Worm (Caenorhabditis elegans) whole organism, L1 larva: Measurements from ENCODE around the gene F59B8.1.

Experiments used
- C16A3.4 ChIP-seq: fragments of 150-350 bp; optimal IDR thresholded peaks from 2 replicates; lab custom pipeline; 2014; ENCODE audit warnings: missing biosample characterization, missing genetic modification characterization
- F16B12.6 ChIP-seq: fragments of 150-350 bp; optimal IDR thresholded peaks from 2 replicates; lab custom pipeline; 2014; ENCODE audit warnings: missing biosample characterization, missing genetic modification characterization
- Y116A8C.19 ChIP-seq: sonication (generic microtip); optimal IDR thresholded peaks from 2 replicates; lab custom pipeline; 2016; ENCODE audit warnings: missing compliant biosample characterization, missing genetic modification characterization, borderline replicate concordance
- aha-1 ChIP-seq: fragments of 150-350 bp; optimal IDR thresholded peaks from 2 replicates; lab custom pipeline; 2014; ENCODE audit warnings: missing biosample characterization, missing genetic modification characterization
- ceh-82 ChIP-seq, 3 experiments: fragments of 150-350 bp in 1 of 3; sonication (generic microtip) in 2 of 3; optimal IDR thresholded peaks; 2 replicates each; lab custom pipeline; 2014 to 2017; ENCODE audit warnings: missing biosample characterization in 3 of 3, missing genetic modification characterization in 3 of 3
- ceh-88 ChIP-seq: fragments of 200-800 bp; sonication (Bioruptor generic); IDR thresholded peaks from 2 replicates; pipeline ENCODE4 v1.3.6; 2022; ENCODE audit warnings: missing genetic modification characterization, missing compliant biosample characterization
- ces-1 ChIP-seq: fragments of 150-350 bp; optimal IDR thresholded peaks from 2 replicates; lab custom pipeline; 2014; ENCODE audit warnings: missing biosample characterization, missing genetic modification reagents, missing genetic modification characterization
- efl-1 ChIP-seq, 4 experiments: fragments of 150-350 bp; optimal IDR thresholded peaks in 3 of 4; peaks in 1 of 4; 1 replicate in 1 of 4; 2 replicates in 3 of 4; lab custom pipeline; 2014; ENCODE audit warnings: missing biosample characterization in 2 of 4, missing genetic modification characterization in 2 of 4, missing genetic modification reagents in 2 of 4
- efl-3 ChIP-seq: fragments of 200-800 bp; sonication (Bioruptor generic); optimal IDR thresholded peaks from 2 replicates; lab custom pipeline; 2018; ENCODE audit warnings: mild to moderate bottlenecking, missing genetic modification characterization, missing compliant biosample characterization
- egl-13 ChIP-seq: sonication (generic microtip); optimal IDR thresholded peaks from 2 replicates; lab custom pipeline; 2016; ENCODE audit warnings: missing genotype, missing genetic modification reagents, missing genetic modification characterization, missing compliant biosample characterization
- egl-27 ChIP-seq, 2 experiments: fragments of 150-350 bp in 1 of 2; sonication (generic microtip); optimal IDR thresholded peaks; 3 replicates each; lab custom pipeline; 2017 to 2018; ENCODE audit warnings: missing biosample characterization in 2 of 2, missing genetic modification characterization in 2 of 2, missing genetic modification reagents in 2 of 2
- elt-2 ChIP-seq: sonication (generic microtip); optimal IDR thresholded peaks from 2 replicates; lab custom pipeline; 2016; ENCODE audit warnings: missing genetic modification characterization, mild to moderate bottlenecking, inconsistent platforms, missing compliant biosample characterization, missing genetic modification reagents
- ets-5 ChIP-seq: fragments of 200-800 bp; sonication (Bioruptor generic); IDR thresholded peaks from 2 replicates; pipeline ENCODE4 v1.3.6; 2022; ENCODE audit warnings: missing genetic modification characterization, missing compliant biosample characterization
- fkh-10 ChIP-seq: sonication (generic microtip); optimal IDR thresholded peaks from 2 replicates; lab custom pipeline; 2017; ENCODE audit warnings: missing biosample characterization, missing genetic modification reagents, missing genetic modification characterization
- fkh-4 ChIP-seq: sonication (generic microtip); optimal IDR thresholded peaks from 2 replicates; lab custom pipeline; 2016; ENCODE audit warnings: missing compliant biosample characterization, missing genetic modification characterization, borderline replicate concordance
- fkh-8 ChIP-seq: sonication (generic microtip); optimal IDR thresholded peaks from 2 replicates; lab custom pipeline; 2016; ENCODE audit warnings: mild to moderate bottlenecking, missing genetic modification characterization, missing compliant biosample characterization
- fos-1 ChIP-seq: fragments of 150-350 bp; optimal IDR thresholded peaks from 2 replicates; lab custom pipeline; 2014; ENCODE audit warnings: missing biosample characterization, missing genetic modification characterization
- irx-1 ChIP-seq: sonication (generic microtip); optimal IDR thresholded peaks from 2 replicates; lab custom pipeline; 2016; ENCODE audit warnings: missing genetic modification characterization, missing compliant biosample characterization
- lin-13 ChIP-seq: fragments of 150-350 bp; optimal IDR thresholded peaks from 2 replicates; lab custom pipeline; 2014; ENCODE audit warnings: missing biosample characterization, missing genetic modification reagents, missing genetic modification characterization
- lin-15B ChIP-seq: fragments of 150-350 bp; sonication (generic microtip); optimal IDR thresholded peaks from 3 replicates; lab custom pipeline; 2014; ENCODE audit warnings: missing biosample characterization, missing genetic modification characterization
- lin-35 ChIP-seq, 2 experiments: fragments of 150-350 bp; optimal IDR thresholded peaks; 2 replicates each; lab custom pipeline; 2014; ENCODE audit warnings: missing biosample characterization in 2 of 2, missing genetic modification characterization in 2 of 2, missing genetic modification reagents in 2 of 2
- lir-3 ChIP-seq: sonication (generic microtip); optimal IDR thresholded peaks from 2 replicates; lab custom pipeline; 2016; ENCODE audit warnings: mild to moderate bottlenecking, missing genetic modification characterization, moderate library complexity, missing compliant biosample characterization; ENCODE audit not compliant: poor library complexity
- mab-9 ChIP-seq: fragments of 200-800 bp; sonication (Bioruptor generic); IDR thresholded peaks from 2 replicates; pipeline ENCODE4 v1.3.6; 2022; ENCODE audit warnings: missing genetic modification reagents, missing genetic modification characterization, missing compliant biosample characterization
- mdl-1 ChIP-seq, 2 experiments: fragments of 150-350 bp; optimal IDR thresholded peaks; 2 replicates each; lab custom pipeline; 2014 to 2017; ENCODE audit warnings: missing biosample characterization in 2 of 2, missing genetic modification characterization in 2 of 2, inconsistent platforms in 1 of 2
- mep-1 ChIP-seq: fragments of 150-350 bp; optimal IDR thresholded peaks from 2 replicates; lab custom pipeline; 2014; ENCODE audit warnings: missing biosample characterization, missing genetic modification characterization
- nhr-19 ChIP-seq: fragments of 200-800 bp; sonication (Bioruptor generic); conservative IDR thresholded peaks from 2 replicates; pipeline ENCODE4 v1.3.6; 2022; ENCODE audit warnings: missing genetic modification characterization, missing compliant biosample characterization
- nhr-20 ChIP-seq: sonication (generic microtip); optimal IDR thresholded peaks from 2 replicates; lab custom pipeline; 2016; ENCODE audit warnings: mild to moderate bottlenecking, missing genetic modification characterization, missing compliant biosample characterization
- nhr-237 ChIP-seq: fragments of 150-350 bp; optimal IDR thresholded peaks from 2 replicates; lab custom pipeline; 2014; ENCODE audit warnings: missing biosample characterization, missing genetic modification characterization
- nhr-47 ChIP-seq: sonication (generic microtip); optimal IDR thresholded peaks from 2 replicates; lab custom pipeline; 2016; ENCODE audit warnings: mild to moderate bottlenecking, missing genetic modification characterization, moderate library complexity, missing compliant biosample characterization
- nhr-71 ChIP-seq: sonication (generic microtip); optimal IDR thresholded peaks from 2 replicates; lab custom pipeline; 2016; ENCODE audit warnings: mild to moderate bottlenecking, missing genetic modification characterization, moderate library complexity, missing compliant biosample characterization
- nhr-76 ChIP-seq: sonication (generic microtip); optimal IDR thresholded peaks from 2 replicates; lab custom pipeline; 2017; ENCODE audit warnings: missing biosample characterization, missing genetic modification characterization
- nhr-84 ChIP-seq: sonication (generic microtip); optimal IDR thresholded peaks from 2 replicates; lab custom pipeline; 2017; ENCODE audit warnings: missing biosample characterization, missing genetic modification characterization
- nhr-85 ChIP-seq: sonication (generic microtip); peaks from one replicate; lab custom pipeline; 2016; ENCODE audit warnings: missing genetic modification characterization, inconsistent platforms, missing compliant biosample characterization
- nhr-90 ChIP-seq: sonication (generic microtip); optimal IDR thresholded peaks from 2 replicates; lab custom pipeline; 2016; ENCODE audit warnings: mild to moderate bottlenecking, missing genetic modification characterization, missing compliant biosample characterization; ENCODE audit not compliant: poor library complexity
- pag-3 ChIP-seq: sonication (generic microtip); optimal IDR thresholded peaks from 2 replicates; lab custom pipeline; 2017; ENCODE audit warnings: missing genetic modification characterization, mild to moderate bottlenecking, missing compliant biosample characterization, antibody characterized with exemption, borderline replicate concordance; ENCODE audit not compliant: insufficient read depth
- pax-3 ChIP-seq: fragments of 200-800 bp; sonication (Bioruptor generic); optimal IDR thresholded peaks from 2 replicates; lab custom pipeline; 2018; ENCODE audit warnings: mild to moderate bottlenecking, missing genetic modification characterization, moderate library complexity, missing compliant biosample characterization
- pqm-1 ChIP-seq: sonication (generic microtip); optimal IDR thresholded peaks from 3 replicates; lab custom pipeline; 2017; ENCODE audit warnings: missing biosample characterization, missing genetic modification characterization
- rnt-1 ChIP-seq: sonication (generic microtip); optimal IDR thresholded peaks from 2 replicates; lab custom pipeline; 2016; ENCODE audit warnings: mild to moderate bottlenecking, missing genetic modification characterization, moderate library complexity, missing compliant biosample characterization
- skn-1 ChIP-seq: fragments of 150-350 bp; optimal IDR thresholded peaks from 2 replicates; lab custom pipeline; 2014; ENCODE audit warnings: missing biosample characterization, missing genetic modification characterization
- snpc-4 ChIP-seq: fragments of 150-350 bp; optimal IDR thresholded peaks from 2 replicates; lab custom pipeline; 2014; ENCODE audit warnings: missing biosample characterization, missing genetic modification characterization
- snu-23 ChIP-seq: sonication (generic microtip); optimal IDR thresholded peaks from 2 replicates; lab custom pipeline; 2016; ENCODE audit warnings: missing genetic modification characterization, missing compliant biosample characterization
- sox-4 ChIP-seq: sonication (generic microtip); optimal IDR thresholded peaks from 2 replicates; lab custom pipeline; 2016; ENCODE audit warnings: missing genetic modification characterization, missing compliant biosample characterization
- tlp-1 ChIP-seq: fragments of 150-350 bp; optimal IDR thresholded peaks from 2 replicates; lab custom pipeline; 2014; ENCODE audit warnings: missing biosample characterization, missing genetic modification characterization
- unc-30 ChIP-seq: sonication (generic microtip); optimal IDR thresholded peaks from 2 replicates; lab custom pipeline; 2017; ENCODE audit warnings: missing biosample characterization, missing genetic modification characterization
- unc-62 ChIP-seq: fragments of 150-350 bp; optimal IDR thresholded peaks from 2 replicates; lab custom pipeline; 2014; ENCODE audit warnings: missing biosample characterization, missing genetic modification reagents, missing genetic modification characterization
- vab-15 ChIP-seq: sonication (generic microtip); optimal IDR thresholded peaks from 2 replicates; lab custom pipeline; 2017; ENCODE audit warnings: missing genotype, mild to moderate bottlenecking, missing genetic modification characterization, missing compliant biosample characterization
- xbp-1 ChIP-seq: sonication (generic microtip); optimal IDR thresholded peaks from 2 replicates; lab custom pipeline; 2016; ENCODE audit warnings: missing genetic modification characterization, missing compliant biosample characterization
- zip-4 ChIP-seq: fragments of 200-800 bp; sonication (Bioruptor generic); optimal IDR thresholded peaks from 2 replicates; lab custom pipeline; 2018; ENCODE audit warnings: mild to moderate bottlenecking, missing genetic modification characterization, moderate library complexity, missing compliant biosample characterization
- ztf-11 ChIP-seq, 2 experiments: sonication (generic microtip); optimal IDR thresholded peaks; 2 replicates each; lab custom pipeline; 2016 to 2017; ENCODE audit warnings: missing genetic modification characterization in 2 of 2, missing biosample characterization in 1 of 2, missing compliant biosample characterization in 1 of 2

Gene F59B8.1

DNA sequence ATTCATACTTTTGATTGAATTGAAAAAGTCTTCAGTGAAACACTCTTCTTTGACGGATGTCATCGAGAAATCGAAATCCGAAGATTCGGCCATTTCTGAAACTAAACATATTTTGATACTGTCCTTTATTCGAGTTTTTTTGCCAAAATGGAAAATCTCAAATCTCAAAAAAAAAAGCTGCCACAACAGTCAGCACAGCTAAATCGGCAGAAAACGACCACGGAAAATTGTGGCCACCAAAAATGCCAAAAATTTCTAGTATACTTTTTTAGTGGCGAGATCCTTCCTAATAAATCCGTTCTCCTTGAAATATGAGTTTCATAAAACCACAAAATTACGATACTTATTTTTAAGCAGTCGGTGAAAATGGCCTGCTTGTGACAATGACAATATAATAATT lies 15.9 kb downstream of the F59B8.1 start, which contains the start of gene F38E11.9:
Gene F38E11.9, minus strand, starts transcription at position 101 of the 400 bp plus-strand sequence.
- no peak for TF ChIP-seq mep-1 (tag; lab: Kevin White, UChicago)
- TF ChIP-seq xbp-1 (tag; lab: Kevin White, UChicago): no peak
- no peak for TF ChIP-seq unc-30
- TF ChIP-seq aha-1 (tag; lab: Kevin White, UChicago): no peak
- TF ChIP-seq nhr-84 (tag; lab: Kevin White, UChicago): no peak
- TF ChIP-seq tlp-1 (tag; lab: Kevin White, UChicago): no peak
- TF ChIP-seq ztf-11 (tag; optimal IDR thresholded peaks at IDR 0.05; lab: Kevin White, UChicago): no peak
- no peak for TF ChIP-seq ets-5 (GFP tag; lab: Robert Waterston, UW)
- no peak for TF ChIP-seq nhr-71
- TF ChIP-seq skn-1: no peak
- TF ChIP-seq fkh-8 (tag; lab: Kevin White, UChicago): no peak

DNA sequence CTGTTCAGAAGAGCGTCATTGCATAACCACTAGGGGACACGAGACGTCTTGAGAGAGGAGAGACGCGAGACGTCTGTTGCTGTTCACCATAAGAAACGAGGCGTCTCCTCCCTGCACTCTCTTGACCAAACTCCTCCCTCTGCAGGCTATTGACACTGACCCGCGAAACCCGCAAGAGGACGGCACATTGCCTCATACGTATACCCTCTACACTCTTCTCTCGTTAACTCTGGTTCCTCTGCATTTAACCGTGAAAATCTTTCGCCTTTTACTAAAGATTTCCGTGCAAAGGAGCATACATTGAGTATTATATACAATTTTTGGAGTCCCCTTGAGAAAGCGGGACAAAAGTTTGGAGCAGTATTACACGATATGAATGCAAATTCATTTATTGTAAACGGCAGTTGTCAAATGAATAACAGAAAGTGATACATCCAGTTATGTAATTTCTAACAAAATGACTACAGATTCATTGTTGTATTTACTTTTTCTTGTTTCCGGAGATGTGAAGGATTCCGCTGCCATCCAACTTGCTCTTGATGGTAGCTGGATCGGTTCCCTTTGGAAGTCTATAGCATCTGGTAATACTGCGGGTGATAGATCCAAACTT lies 16.5 kb downstream of the F59B8.1 start:
- TF ChIP-seq egl-27 (tag; optimal IDR thresholded peaks at IDR 0.05; lab: Kevin White, UChicago) (peak; percentile 52 to 79), egl-13 (tag; lab: Kevin White, UChicago) (peak; percentile 93), fkh-10 (GFP tag; lab: Kevin White, UChicago) (peak; percentile 87), efl-3 (GFP tag; lab: Kevin White, UChicago) (peak; percentile 30), nhr-19 (GFP tag; lab: Robert Waterston, UW) (peak; percentile 96), snu-23 (GFP tag; lab: Kevin White, UChicago) (peak; percentile 97), nhr-237 (tag; lab: Kevin White, UChicago) (peak; percentile 87), mep-1 (tag; lab: Kevin White, UChicago) (peak; percentile 90), ceh-82 (tag; optimal IDR thresholded peaks at IDR 0.05; lab: Kevin White, UChicago) (peak; percentile 74 to 87 (median 85)), lin-13 (GFP tag; lab: Kevin White, UChicago) (peak; percentile 91), fos-1 (tag; lab: Kevin White, UChicago) (peak; percentile 89), irx-1 (tag; lab: Kevin White, UChicago) (peak; percentile 93), nhr-76 (tag; lab: Kevin White, UChicago) (peak; percentile 25), nhr-47 (peak; percentile 97), lir-3 (tag; lab: Kevin White, UChicago) (peak; percentile 72), mdl-1 (tag; optimal IDR thresholded peaks at IDR 0.05; lab: Kevin White, UChicago) (peak in 1 of 2 experiments; percentile 91), snpc-4 (peak; percentile 99), mab-9 (GFP tag; lab: Robert Waterston, UW) (peak; percentile 88), F16B12.6 (tag; lab: Kevin White, UChicago) (peak; percentile 51), vab-15 (peak; percentile 48), nhr-85 (tag; lab: Kevin White, UChicago) (peak; percentile 97), pag-3 (tag; lab: Kevin White, UChicago) (no peak), sox-4 (tag; lab: Kevin White, UChicago) (peak; percentile 80), elt-2 (tag; lab: Kevin White, UChicago) (peak; percentile 84), ceh-88 (peak; percentile 72), efl-1 (optimal IDR thresholded peaks at IDR 0.05; lab: Kevin White, UChicago) (peak; percentile 83 to 84), efl-1 (GFP tag; optimal IDR thresholded peaks at IDR 0.05 in 1 of 2; lab: Kevin White, UChicago) (peak; percentile 70 to 97), nhr-90 (tag; lab: Kevin White, UChicago) (peak; percentile 96), lin-35 (GFP tag; optimal IDR thresholded peaks at IDR 0.05; lab: Kevin White, UChicago) (peak; percentile 83 to 88), pax-3 (tag; lab: Kevin White, UChicago) (peak; percentile 85), Y116A8C.19 (no peak), fkh-4 (peak; percentile 52), pqm-1 (tag; lab: Kevin White, UChicago) (no peak), aha-1 (tag; lab: Kevin White, UChicago) (peak; percentile 22), unc-62 (peak; percentile 40), zip-4 (GFP tag; lab: Kevin White, UChicago) (peak; percentile 79), rnt-1 (peak; percentile 94), C16A3.4 (peak; percentile 92), unc-30 (no peak), ces-1 (GFP tag; lab: Kevin White, UChicago) (no peak), nhr-20 (peak; percentile 97), lin-15B (tag; lab: Kevin White, UChicago) (peak; percentile 63)
